Fruit fly (Drosophila melanogaster) whole organism, embryonic: Measurements from ENCODE around the gene pbl.

Experiments
- Asciz ChIP-seq: fragments of 200-800 bp; sonication (Bioruptor generic); optimal IDR thresholded peaks from 2 replicates; lab custom pipeline; 2017; ENCODE audit warnings: missing biosample characterization, mild to moderate bottlenecking, missing genetic modification characterization, missing genetic modification reagents
- CG10321 ChIP-seq: fragments of 200-800 bp; sonication (Bioruptor generic); IDR thresholded peaks from 2 replicates; pipeline ENCODE4 v1.3.6; 2022; ENCODE audit warnings: missing biosample characterization, missing genetic modification characterization
- CG11504 ChIP-seq: fragments of 200-800 bp; sonication (Bioruptor generic); optimal IDR thresholded peaks from 3 replicates; lab custom pipeline; 2019; ENCODE audit warnings: missing biosample characterization, mild to moderate bottlenecking, missing genetic modification characterization, moderate library complexity
- CG13287 ChIP-seq: fragments of 200-800 bp; sonication (Bioruptor generic); IDR thresholded peaks from 2 replicates; pipeline ENCODE4 v1.3.6; 2022; ENCODE audit warnings: missing biosample characterization, missing genetic modification characterization; ENCODE audit not compliant: partially characterized antibody
- CG14710 ChIP-seq: fragments of 200-800 bp; sonication (Bioruptor generic); optimal IDR thresholded peaks from 3 replicates; lab custom pipeline; 2019; ENCODE audit warnings: missing biosample characterization, mild to moderate bottlenecking, missing genetic modification characterization, moderate library complexity
- CG15514 ChIP-seq: fragments of 200-800 bp; sonication (Bioruptor generic); optimal IDR thresholded peaks from 3 replicates; lab custom pipeline; 2017; ENCODE audit warnings: missing biosample characterization, missing genetic modification characterization, mild to moderate bottlenecking, moderate library complexity, missing genetic modification reagents
- CG16863 ChIP-seq: fragments of 200-800 bp; sonication (Bioruptor generic); optimal IDR thresholded peaks from 3 replicates; lab custom pipeline; 2016; ENCODE audit warnings: missing biosample characterization, missing genetic modification characterization
- CG17328 ChIP-seq: fragments of 200-800 bp; sonication (Bioruptor generic); IDR thresholded peaks from 2 replicates; pipeline ENCODE4 v1.3.6; 2022; ENCODE audit warnings: missing biosample characterization, missing genetic modification characterization
- CG1792 ChIP-seq: fragments of 200-800 bp; sonication (Bioruptor generic); optimal IDR thresholded peaks from 2 replicates; lab custom pipeline; 2016; ENCODE audit warnings: missing biosample characterization, missing genetic modification characterization
- CG18764 ChIP-seq: fragments of 200-800 bp; sonication (Bioruptor generic); optimal IDR thresholded peaks from 3 replicates; lab custom pipeline; 2016; ENCODE audit warnings: missing biosample characterization, missing genetic modification characterization
- CG2678 ChIP-seq: fragments of 200-800 bp; sonication (Bioruptor generic); optimal IDR thresholded peaks from 3 replicates; lab custom pipeline; 2019; ENCODE audit warnings: missing biosample characterization, mild to moderate bottlenecking, missing genetic modification characterization, moderate library complexity
- CG31365 ChIP-seq: fragments of 200-800 bp; sonication (Bioruptor generic); optimal IDR thresholded peaks from 2 replicates; lab custom pipeline; 2018; ENCODE audit warnings: missing biosample characterization, mild to moderate bottlenecking, missing genetic modification characterization
- CG31441 ChIP-seq: fragments of 200-800 bp; sonication (Bioruptor generic); IDR thresholded peaks from 2 replicates; pipeline ENCODE4 v1.3.6; 2022; ENCODE audit warnings: missing biosample characterization, missing genetic modification characterization
- CG32767 ChIP-seq: fragments of 200-800 bp; sonication (Bioruptor generic); IDR thresholded peaks from 2 replicates; pipeline ENCODE4 v1.3.6; 2022; ENCODE audit warnings: missing biosample characterization, missing genetic modification characterization
- CG3407 ChIP-seq: fragments of 200-800 bp; sonication (Bioruptor generic); optimal IDR thresholded peaks from 2 replicates; lab custom pipeline; 2018; ENCODE audit warnings: missing biosample characterization, mild to moderate bottlenecking, missing genetic modification characterization
- CG3726 ChIP-seq: fragments of 200-800 bp; sonication (Bioruptor generic); IDR thresholded peaks from 3 replicates; pipeline ENCODE4, ENCODE4 v1.3.6; 2022; ENCODE audit warnings: missing biosample characterization, missing genetic modification characterization
- CG43689 ChIP-seq: fragments of 200-800 bp; sonication (Bioruptor generic); IDR thresholded peaks from 2 replicates; pipeline ENCODE4 v1.3.6; 2022; ENCODE audit warnings: missing biosample characterization, missing genetic modification characterization
- CG7271 ChIP-seq: fragments of 200-800 bp; sonication (Bioruptor generic); optimal IDR thresholded peaks from 2 replicates; lab custom pipeline; 2018; ENCODE audit warnings: missing biosample characterization, mild to moderate bottlenecking, missing genetic modification characterization, moderate library complexity
- CG8089 ChIP-seq: fragments of 200-800 bp; sonication (Bioruptor generic); optimal IDR thresholded peaks from 3 replicates; lab custom pipeline; 2016; ENCODE audit warnings: missing biosample characterization, missing genetic modification characterization
- CG8944 ChIP-seq: fragments of 200-800 bp; sonication (Bioruptor generic); optimal IDR thresholded peaks from 3 replicates; lab custom pipeline; 2016; ENCODE audit warnings: missing biosample characterization, missing genetic modification characterization
- CG9797 ChIP-seq: fragments of 200-800 bp; sonication (Bioruptor generic); optimal IDR thresholded peaks from 3 replicates; lab custom pipeline; 2018; ENCODE audit warnings: missing biosample characterization, mild to moderate bottlenecking, missing genetic modification characterization
- D19B ChIP-seq: fragments of 200-800 bp; sonication (Bioruptor generic); optimal IDR thresholded peaks from 2 replicates; lab custom pipeline; 2017; ENCODE audit warnings: missing biosample characterization, mild to moderate bottlenecking, missing genetic modification characterization
- Dek ChIP-seq: fragments of 200-800 bp; sonication (Bioruptor generic); optimal IDR thresholded peaks from 3 replicates; lab custom pipeline; 2019; ENCODE audit warnings: missing biosample characterization, mild to moderate bottlenecking, missing genetic modification characterization, moderate library complexity
- Dip3 ChIP-seq: fragments of 200-800 bp; sonication (Bioruptor generic); optimal IDR thresholded peaks from 3 replicates; lab custom pipeline; 2016; ENCODE audit warnings: missing biosample characterization, missing genetic modification characterization
- ERR ChIP-seq: fragments of 200-800 bp; sonication (Bioruptor generic); optimal IDR thresholded peaks from 2 replicates; lab custom pipeline; 2016; ENCODE audit warnings: missing biosample characterization, missing genetic modification characterization
- Ets65A ChIP-seq: fragments of 200-800 bp; sonication (Bioruptor generic); peaks from one replicate; lab custom pipeline; 2016; ENCODE audit warnings: missing biosample characterization, missing genetic modification characterization
- Fer1 ChIP-seq: fragments of 200-800 bp; sonication (Bioruptor generic); optimal IDR thresholded peaks from 2 replicates; lab custom pipeline; 2017; ENCODE audit warnings: missing biosample characterization, mild to moderate bottlenecking, missing genetic modification characterization
- HLH3B ChIP-seq: fragments of 200-800 bp; sonication (Bioruptor generic); IDR thresholded peaks from 2 replicates; pipeline ENCODE4 v1.3.6; 2022; ENCODE audit warnings: missing biosample characterization, missing genetic modification characterization
- Med ChIP-seq: fragments of 200-800 bp; sonication (Bioruptor generic); peaks from one replicate; lab custom pipeline; 2016; ENCODE audit warnings: missing biosample characterization, missing genetic modification characterization, mild to moderate bottlenecking, inconsistent platforms, moderate library complexity
- NC2α ChIP-seq: fragments of 200-800 bp; sonication (Bioruptor generic); optimal IDR thresholded peaks from 2 replicates; lab custom pipeline; 2016; ENCODE audit warnings: missing biosample characterization, missing genetic modification characterization
- PHDP ChIP-seq: fragments of 200-800 bp; sonication (Bioruptor generic); optimal IDR thresholded peaks from 3 replicates; lab custom pipeline; 2018; ENCODE audit warnings: missing biosample characterization, mild to moderate bottlenecking, missing genetic modification characterization, moderate library complexity
- Ravus ChIP-seq: fragments of 200-800 bp; sonication (Bioruptor generic); IDR thresholded peaks from 2 replicates; pipeline ENCODE4 v1.3.6; 2022; ENCODE audit warnings: missing biosample characterization, missing genetic modification characterization
- TFAM ChIP-seq: fragments of 200-800 bp; sonication (Bioruptor generic); optimal IDR thresholded peaks from 2 replicates; lab custom pipeline; 2017; ENCODE audit warnings: missing biosample characterization, missing genetic modification characterization, inconsistent platforms
- abd-A ChIP-seq: fragments of 200-800 bp; sonication (Bioruptor generic); optimal IDR thresholded peaks from 3 replicates; lab custom pipeline; 2019; ENCODE audit warnings: missing biosample characterization, mild to moderate bottlenecking, missing genetic modification characterization, moderate library complexity
- bab2 ChIP-seq: fragments of 200-800 bp; sonication (Bioruptor generic); optimal IDR thresholded peaks from 2 replicates; lab custom pipeline; 2016; ENCODE audit warnings: missing biosample characterization, missing genetic modification characterization
- chinmo ChIP-seq: fragments of 200-800 bp; sonication (Bioruptor generic); IDR thresholded peaks from 4 replicates; pipeline ENCODE4 v1.3.6; 2022; ENCODE audit warnings: missing biosample characterization, missing genetic modification characterization; ENCODE audit not compliant: partially characterized antibody
- dimm ChIP-seq: fragments of 200-800 bp; sonication (Bioruptor generic); IDR thresholded peaks from 2 replicates; pipeline ENCODE4 v1.3.6; 2022; ENCODE audit warnings: missing biosample characterization, missing genetic modification characterization
- dmrt11E ChIP-seq: fragments of 200-800 bp; sonication (Bioruptor generic); optimal IDR thresholded peaks from 3 replicates; lab custom pipeline; 2018; ENCODE audit warnings: missing biosample characterization, mild to moderate bottlenecking, missing genetic modification characterization, moderate library complexity
- grau ChIP-seq: fragments of 200-800 bp; optimal IDR thresholded peaks from 3 replicates; lab custom pipeline; 2019; ENCODE audit warnings: missing biosample characterization, mild to moderate bottlenecking, missing genetic modification characterization, moderate library complexity
- her ChIP-seq: fragments of 200-800 bp; sonication (Bioruptor generic); optimal IDR thresholded peaks from 2 replicates; lab custom pipeline; 2016; ENCODE audit warnings: missing biosample characterization, missing genetic modification characterization
- jing ChIP-seq: fragments of 200-800 bp; sonication (Bioruptor generic); optimal IDR thresholded peaks from 2 replicates; lab custom pipeline; 2018; ENCODE audit warnings: missing biosample characterization, mild to moderate bottlenecking, missing genetic modification characterization
- lov ChIP-seq, 2 experiments: fragments of 200-800 bp in 1 of 2; fragments of >200 bp in 1 of 2; sonication (Bioruptor generic) in 1 of 2; IDR thresholded peaks in 1 of 2; optimal IDR thresholded peaks in 1 of 2; 2 replicates in 1 of 2; 3 replicates in 1 of 2; pipeline versions ENCODE4 v1.3.6 to Lab custom; 2017 to 2022; ENCODE audit warnings: missing biosample characterization in 1 of 2, missing genetic modification characterization in 1 of 2
- repo ChIP-seq: fragments of 200-800 bp; sonication (Bioruptor generic); optimal IDR thresholded peaks from 2 replicates; lab custom pipeline; 2016; ENCODE audit warnings: missing biosample characterization, missing genetic modification characterization
- tio ChIP-seq: fragments of 200-800 bp; sonication (Bioruptor generic); optimal IDR thresholded peaks from 2 replicates; lab custom pipeline; 2017; ENCODE audit warnings: missing biosample characterization, missing genetic modification characterization, inconsistent platforms
- trem ChIP-seq: fragments of 200-800 bp; optimal IDR thresholded peaks from 3 replicates; lab custom pipeline; 2019; ENCODE audit warnings: missing biosample characterization, mild to moderate bottlenecking, missing genetic modification characterization, moderate library complexity
- tup ChIP-seq: fragments of 200-800 bp; sonication (Bioruptor generic); optimal IDR thresholded peaks from 2 replicates; lab custom pipeline; 2016; ENCODE audit warnings: missing biosample characterization, mild to moderate bottlenecking, missing genetic modification characterization, moderate library complexity
- yki ChIP-seq: fragments of >200 bp; optimal IDR thresholded peaks from 3 replicates; lab custom pipeline; 2018
- z ChIP-seq: fragments of 200-800 bp; sonication (Bioruptor generic); IDR thresholded peaks from 3 replicates; pipeline ENCODE4 v1.3.6; 2022; ENCODE audit warnings: missing biosample characterization, missing genetic modification characterization
- zen ChIP-seq: fragments of 200-800 bp; sonication (Bioruptor generic); optimal IDR thresholded peaks from 3 replicates; lab custom pipeline; 2018; ENCODE audit warnings: missing biosample characterization, mild to moderate bottlenecking, missing genetic modification characterization, moderate library complexity
- zfh1 ChIP-seq: fragments of 200-800 bp; sonication (Bioruptor generic); IDR thresholded peaks from 3 replicates; pipeline ENCODE4 v1.3.6; 2022; ENCODE audit warnings: missing biosample characterization, missing genetic modification characterization

Gene pbl

dm6 chr3L:7868581-7869236 lies 43.0 kb downstream of the pbl start, which contains the start of gene CG32365 (continued):
- TF ChIP-seq Med (GFP tag; lab: Kevin White, UChicago) (peak; percentile 88), CG9797 (no peak), CG17328 (peak; percentile 9; the same call in 1 of the 2 replicates), CG16863 (GFP tag; lab: Kevin White, UChicago) (no peak), PHDP (tag; lab: Kevin White, UChicago) (peak; percentile 36), CG3407 (GFP tag; lab: Kevin White, UChicago) (no peak), CG2678 (tag; lab: Kevin White, UChicago) (peak; percentile 32), CG15514 (GFP tag; lab: Kevin White, UChicago) (peak; percentile 39), CG8944 (GFP tag; lab: Kevin White, UChicago) (no peak), CG3726 (GFP tag; lab: Robert Waterston, UW) (no peak), bab2 (GFP tag; lab: Kevin White, UChicago) (no peak), chinmo (peak; percentile 68; the same call in 1 of the 4 replicates), tio (GFP tag; lab: Kevin White, UChicago) (no peak), CG14710 (no peak), tup (GFP tag; lab: Kevin White, UChicago) (no peak), CG18764 (GFP tag; lab: Kevin White, UChicago) (no peak), grau (tag; lab: Kevin White, UChicago) (peak; percentile 52), z (GFP tag; lab: Robert Waterston, UW) (no peak), CG7271 (tag; lab: Kevin White, UChicago) (no peak), ERR (no peak), dmrt11E (tag; lab: Kevin White, UChicago) (no peak), CG10321 (GFP tag; lab: Robert Waterston, UW) (no peak), her (GFP tag; lab: Kevin White, UChicago) (peak; percentile 55), Dek (no peak), repo (no peak), TFAM (no peak), CG31365 (no peak), NC2α (GFP tag; lab: Kevin White, UChicago) (no peak), CG32767 (no peak), CG8089 (GFP tag; lab: Kevin White, UChicago) (peak; percentile 12), HLH3B (no peak), lov (optimal IDR thresholded peaks at IDR 0.05; lab: Kevin White, UChicago) (no peak), lov (GFP tag; IDR thresholded peaks at IDR 0.05; lab: Robert Waterston, UW) (0 out of 3 replicates have a peak, but pooled peaks have one; percentile 3), CG13287 (GFP tag; lab: Robert Waterston, UW) (peak; percentile 64), abd-A (tag; lab: Kevin White, UChicago) (peak; percentile 45), jing (GFP tag; lab: Kevin White, UChicago) (no peak), zen (tag; lab: Kevin White, UChicago) (no peak), Ravus (GFP tag; lab: Robert Waterston, UW) (no peak), CG31441 (GFP tag; lab: Robert Waterston, UW) (peak; percentile 14; the same call in 1 of the 2 replicates), D19B (GFP tag; lab: Kevin White, UChicago) (no peak), yki (no peak), Dip3 (GFP tag; lab: Kevin White, UChicago) (no peak), Fer1 (peak; percentile 44), Ets65A (GFP tag; lab: Kevin White, UChicago) (no peak), Asciz (GFP tag; lab: Kevin White, UChicago) (peak; percentile 7), CG43689 (GFP tag; lab: Robert Waterston, UW) (no peak), trem (peak; percentile 5), zfh1 (GFP tag; lab: Robert Waterston, UW) (no peak), dimm (GFP tag; lab: Robert Waterston, UW) (no peak), CG1792 (no peak), CG11504 (tag; lab: Kevin White, UChicago) (no peak)
